Fruit fly (Drosophila melanogaster): ENCODE results near the gene Ca-beta.

Gene Ca-beta

DNA sequence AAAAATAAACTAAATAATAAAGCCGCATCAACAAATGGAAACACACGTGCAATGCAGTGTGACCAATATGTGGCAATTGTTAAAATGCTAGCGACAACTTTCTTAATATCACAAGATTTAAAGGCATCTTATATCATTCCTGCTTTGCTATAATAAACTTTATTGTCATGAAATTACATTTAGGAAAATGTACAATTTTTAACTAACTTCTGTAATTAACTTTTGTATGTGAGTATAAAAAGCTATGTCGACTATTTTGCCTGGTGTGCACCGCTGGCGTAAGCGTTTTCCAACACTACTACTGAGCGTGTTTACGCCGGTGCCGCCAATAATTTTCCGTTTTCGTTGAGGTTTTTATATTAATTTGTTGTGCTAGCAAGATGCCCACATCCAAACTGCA is 79.8 kb downstream of the Ca-beta start, which contains the start of the genes Csl4 and Nup160 (continued):
- peak; percentile 69 for TF ChIP-seq CG4820 (GFP tag; optimal IDR thresholded peaks at IDR 0.05)
- TF ChIP-seq Deaf1 (tag; optimal IDR thresholded peaks at IDR 0.05), result no peak
- peak; percentile 0 for TF ChIP-seq org-1 (GFP tag; optimal IDR thresholded peaks at IDR 0.05)
- TF ChIP-seq CG17186 (GFP tag; optimal IDR thresholded peaks at IDR 0.05), result peak; percentile 69
- TF ChIP-seq Dip2 (GFP tag; IDR thresholded peaks at IDR 0.05), result no peak
- peak; percentile 69 for TF ChIP-seq Fer3 (tag; optimal IDR thresholded peaks at IDR 0.05)
- TF ChIP-seq CkIIα-i1 (GFP tag; IDR thresholded peaks at IDR 0.05), result no peak
- peak; percentile 49 for TF ChIP-seq CG15696 (tag; optimal IDR thresholded peaks at IDR 0.05)
- peak; percentile 76 for TF ChIP-seq Fer1 (GFP tag; optimal IDR thresholded peaks at IDR 0.05)
- peak; percentile 69 for TF ChIP-seq CG8089 (GFP tag; optimal IDR thresholded peaks at IDR 0.05)
- peak; percentile 53 for TF ChIP-seq CG9215 (GFP tag; IDR thresholded peaks at IDR 0.05)
- TF ChIP-seq CG11398 (GFP tag; optimal IDR thresholded peaks at IDR 0.05), result peak; percentile 52
- no peak for TF ChIP-seq Doc2 (GFP tag; IDR thresholded peaks at IDR 0.05)
- peak; percentile 69 for TF ChIP-seq Mes4 (GFP tag; optimal IDR thresholded peaks at IDR 0.05)
- TF ChIP-seq dimm (GFP tag; IDR thresholded peaks at IDR 0.05), result no peak
- TF ChIP-seq CG7987 (GFP tag; optimal IDR thresholded peaks at IDR 0.05), result peak; percentile 52
- TF ChIP-seq CG13624 (GFP tag; optimal IDR thresholded peaks at IDR 0.05), result peak; percentile 92
- TF ChIP-seq CG3281 (GFP tag; optimal IDR thresholded peaks at IDR 0.05), result peak; percentile 72
- peak; percentile 60 for TF ChIP-seq ERR (GFP tag; optimal IDR thresholded peaks at IDR 0.05)
- TF ChIP-seq HLHmδ (GFP tag; optimal IDR thresholded peaks at IDR 0.05), result no peak
- TF ChIP-seq lab (GFP tag; optimal IDR thresholded peaks at IDR 0.05), result no peak
- TF ChIP-seq CG10209 (GFP tag; optimal IDR thresholded peaks at IDR 0.05), result peak; percentile 73
- peak; percentile 85 for TF ChIP-seq chn (GFP tag; optimal IDR thresholded peaks at IDR 0.05)
- TF ChIP-seq sd (tag; optimal IDR thresholded peaks at IDR 0.05), result no peak
- TF ChIP-seq aop (GFP tag; IDR thresholded peaks at IDR 0.05), result no peak
- TF ChIP-seq CG8944 (GFP tag; optimal IDR thresholded peaks at IDR 0.05), result peak; percentile 86
- peak; percentile 51 for TF ChIP-seq Ssrp (tag; optimal IDR thresholded peaks at IDR 0.05)
- TF ChIP-seq seq (GFP tag; IDR thresholded peaks at IDR 0.05), result peak; percentile 61; the same call in 1 of the 2 replicates
- no peak for TF ChIP-seq CG2875 (GFP tag; optimal IDR thresholded peaks at IDR 0.05)
- TF ChIP-seq cas (GFP tag; IDR thresholded peaks at IDR 0.05), result peak; percentile 33; the same call in 1 of the 2 replicates
- peak; percentile 85 for TF ChIP-seq fu2 (GFP tag; optimal IDR thresholded peaks at IDR 0.05)
- no peak for TF ChIP-seq CG6813 (GFP tag; optimal IDR thresholded peaks at IDR 0.05)
- TF ChIP-seq CG33213 (GFP tag; optimal IDR thresholded peaks at IDR 0.05), result peak; percentile 78
- peak; percentile 75 for TF ChIP-seq CG12659 (GFP tag; optimal IDR thresholded peaks at IDR 0.05)
- TF ChIP-seq HLH4C (GFP tag; IDR thresholded peaks at IDR 0.05; ENCODE audit: partially characterized antibody), result no peak
- peak; percentile 88 for TF ChIP-seq CHES-1-like (GFP tag; optimal IDR thresholded peaks at IDR 0.05)
- no peak for TF ChIP-seq CG7745 (tag; optimal IDR thresholded peaks at IDR 0.05)
- TF ChIP-seq CG30020 (tag; optimal IDR thresholded peaks at IDR 0.05), result peak; percentile 73
- TF ChIP-seq Atf-2 (GFP tag; optimal IDR thresholded peaks at IDR 0.05), result peak; percentile 67
- TF ChIP-seq vvl (GFP tag; IDR thresholded peaks at IDR 0.05), result peak; percentile 87
- no peak for TF ChIP-seq CG11504 (tag; optimal IDR thresholded peaks at IDR 0.05)
- no peak for TF ChIP-seq CG15601 (tag; optimal IDR thresholded peaks at IDR 0.05)
- TF ChIP-seq knrl (GFP tag; IDR thresholded peaks at IDR 0.05; ENCODE audit: partially characterized antibody), result peak; percentile 15; the same call in 1 of the 3 replicates
- TF ChIP-seq Tbp (GFP tag; optimal IDR thresholded peaks at IDR 0.05), result no peak
- TF ChIP-seq NC2β (GFP tag; optimal IDR thresholded peaks at IDR 0.05), result peak; percentile 76
- peak; percentile 52; the same call in 2 of the 3 replicates for TF ChIP-seq Opbp (GFP tag; IDR thresholded peaks at IDR 0.05; ENCODE audit: partially characterized antibody)
- TF ChIP-seq zen2 (GFP tag; IDR thresholded peaks at IDR 0.05; ENCODE audit: partially characterized antibody), result no peak
- no peak for TF ChIP-seq BtbVII (GFP tag; optimal IDR thresholded peaks at IDR 0.05)
- TF ChIP-seq pan (optimal IDR thresholded peaks at IDR 0.05), result no peak
- peak in 1 of 2 experiments; percentile 81 for TF ChIP-seq pan (GFP tag; optimal IDR thresholded peaks at IDR 0.05 in 1 of 2, IDR thresholded peaks at IDR 0.05 in 1 of 2)
- TF ChIP-seq Xrp1 (GFP tag; IDR thresholded peaks at IDR 0.05), result peak; percentile 83
